Fruit fly (Drosophila melanogaster) whole organism, adult: ENCODE data around the gene CG3984.

Experiments
- CG11617 ChIP-seq: fragments of 200-800 bp; sonication (Bioruptor generic); optimal IDR thresholded peaks from 2 replicates; lab custom pipeline; 2017; ENCODE audit warnings: mild to moderate bottlenecking, missing biosample characterization, missing genetic modification reagents, missing genetic modification characterization
- CG12768 ChIP-seq: fragments of 200-800 bp; sonication (Bioruptor generic); optimal IDR thresholded peaks from 2 replicates; lab custom pipeline; 2017; ENCODE audit warnings: missing biosample characterization, missing genetic modification characterization, mild to moderate bottlenecking, moderate library complexity, missing genetic modification reagents
- CG14711 ChIP-seq: fragments of 200-800 bp; sonication (Bioruptor generic); optimal IDR thresholded peaks from 2 replicates; lab custom pipeline; 2018; ENCODE audit warnings: missing biosample characterization, mild to moderate bottlenecking, missing genetic modification characterization, moderate library complexity
- CG1620 ChIP-seq: fragments of 200-800 bp; sonication (Bioruptor generic); optimal IDR thresholded peaks from 2 replicates; lab custom pipeline; 2016; ENCODE audit warnings: missing biosample characterization, missing genetic modification characterization
- CG33017 ChIP-seq: fragments of 200-800 bp; sonication (Bioruptor generic); optimal IDR thresholded peaks from 2 replicates; lab custom pipeline; 2018; ENCODE audit warnings: missing biosample characterization, mild to moderate bottlenecking, missing genetic modification characterization, moderate library complexity
- CG5204 ChIP-seq: fragments of 200-800 bp; sonication (Bioruptor generic); optimal IDR thresholded peaks from 2 replicates; lab custom pipeline; 2016; ENCODE audit warnings: missing biosample characterization, missing genetic modification characterization
- CG7045 ChIP-seq: fragments of 200-800 bp; sonication (Bioruptor generic); optimal IDR thresholded peaks from 2 replicates; lab custom pipeline; 2017; ENCODE audit warnings: missing biosample characterization, mild to moderate bottlenecking, missing genetic modification characterization
- CG7101 ChIP-seq: fragments of 200-800 bp; sonication (Bioruptor generic); optimal IDR thresholded peaks from 2 replicates; lab custom pipeline; 2018; ENCODE audit warnings: missing biosample characterization, mild to moderate bottlenecking, missing genetic modification characterization, moderate library complexity
- Clk ChIP-seq: fragments of 200-800 bp; sonication (Bioruptor generic); optimal IDR thresholded peaks from 2 replicates; lab custom pipeline; 2017; ENCODE audit warnings: missing biosample characterization, missing genetic modification characterization
- Crg-1 ChIP-seq: fragments of 200-800 bp; sonication (Bioruptor generic); optimal IDR thresholded peaks from 2 replicates; lab custom pipeline; 2016; ENCODE audit warnings: missing biosample characterization, missing genetic modification characterization
- Hr96 ChIP-seq: fragments of 200-800 bp; sonication (Bioruptor generic); optimal IDR thresholded peaks from 2 replicates; lab custom pipeline; 2016; ENCODE audit warnings: missing biosample characterization, missing genetic modification characterization
- Mnt ChIP-seq: fragments of 200-800 bp; sonication (Bioruptor generic); optimal IDR thresholded peaks from 2 replicates; lab custom pipeline; 2016; ENCODE audit warnings: missing biosample characterization, mild to moderate bottlenecking, missing genetic modification characterization
- bab1 ChIP-seq: fragments of 200-800 bp; sonication (Bioruptor generic); optimal IDR thresholded peaks from 3 replicates; lab custom pipeline; 2019; ENCODE audit warnings: missing biosample characterization, mild to moderate bottlenecking, missing genetic modification characterization, moderate library complexity
- cic ChIP-seq: fragments of 200-800 bp; sonication (Bioruptor generic); optimal IDR thresholded peaks from 2 replicates; lab custom pipeline; 2017; ENCODE audit warnings: missing biosample characterization, mild to moderate bottlenecking, missing genetic modification characterization, moderate library complexity
- cnc ChIP-seq, 2 experiments: fragments of >200 bp; optimal IDR thresholded peaks; 2 replicates each; lab custom pipeline; 2017
- kay ChIP-seq: fragments of 200-800 bp; sonication (Bioruptor generic); peaks from one replicate; lab custom pipeline; 2016; ENCODE audit warnings: missing biosample characterization, missing genetic modification characterization, borderline replicate concordance
- ovo ChIP-seq: fragments of 200-800 bp; sonication (Bioruptor generic); optimal IDR thresholded peaks from 2 replicates; lab custom pipeline; 2016; ENCODE audit warnings: missing biosample characterization, missing genetic modification characterization
- pad ChIP-seq: fragments of 200-800 bp; sonication (Bioruptor generic); optimal IDR thresholded peaks from 3 replicates; lab custom pipeline; 2017; ENCODE audit warnings: missing biosample characterization, missing genetic modification characterization, mild to moderate bottlenecking, moderate library complexity, missing genetic modification reagents
- tj ChIP-seq: fragments of 200-800 bp; sonication (Bioruptor generic); optimal IDR thresholded peaks from 3 replicates; lab custom pipeline; 2017; ENCODE audit warnings: missing biosample characterization, mild to moderate bottlenecking, missing genetic modification characterization, moderate library complexity
- toe ChIP-seq: fragments of 200-800 bp; sonication (Bioruptor generic); optimal IDR thresholded peaks from 2 replicates; lab custom pipeline; 2016; ENCODE audit warnings: missing biosample characterization, missing genetic modification characterization

CG3984 gene

DNA sequence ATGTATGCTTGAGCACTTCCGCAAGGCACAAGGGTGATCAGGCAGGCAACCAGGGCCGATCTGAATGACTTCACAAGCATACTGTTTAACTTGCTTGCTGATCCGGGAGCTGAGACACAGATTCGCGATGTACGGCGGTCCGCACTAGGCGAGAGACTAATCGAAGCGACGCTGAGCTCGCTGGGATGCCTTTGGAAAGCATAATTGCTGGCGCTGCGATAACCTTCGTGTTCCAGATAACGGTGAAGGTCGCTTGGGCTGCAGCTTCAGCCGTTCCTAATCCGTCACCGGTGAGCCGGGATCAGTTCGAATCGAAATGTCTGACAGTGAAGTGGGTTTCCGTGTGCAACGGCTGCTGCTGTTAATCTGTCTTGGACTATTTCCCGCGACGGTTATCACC, at the start of gene CG3984, which contains the start of gene CG6912:
Gene CG3984, plus strand, starts transcription at position 303 of the 400 bp plus-strand sequence.
Gene CG6912, minus strand, starts transcription at position 159 of the 400 bp plus-strand sequence.
- TF ChIP-seq bab1 (GFP tag; lab: Kevin White, UChicago): no peak
- peak; percentile 33 for TF ChIP-seq tj

DNA sequence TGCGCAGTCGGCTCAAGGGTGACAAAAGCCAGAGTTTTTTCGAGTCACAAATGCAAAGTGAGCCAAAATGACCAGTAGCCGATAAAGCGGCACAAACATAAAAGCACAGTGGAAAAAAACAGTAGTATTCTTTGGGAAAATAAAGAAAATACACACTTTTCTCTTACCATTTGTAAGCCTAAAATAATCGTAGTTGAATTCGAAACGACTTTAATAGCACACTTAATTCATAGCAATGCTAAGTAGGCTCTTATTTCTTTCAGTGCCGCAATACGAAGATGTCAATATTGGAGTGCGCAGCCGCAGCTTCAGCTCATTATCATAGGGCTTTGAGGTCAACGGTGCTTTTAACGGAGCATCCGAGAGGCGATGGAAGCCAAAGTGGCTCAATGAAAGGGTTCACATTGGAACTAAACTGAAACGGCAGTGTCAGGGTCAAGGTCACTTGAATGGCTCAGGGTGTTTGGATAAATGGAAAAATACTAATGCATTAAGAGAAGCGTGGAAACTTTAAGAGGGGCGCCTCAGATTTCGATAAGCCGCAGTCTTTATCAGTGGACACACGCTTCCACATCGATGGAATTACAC, 49.2 kb upstream of the CG3984 start:
- TF ChIP-seq CG33017 (tag; lab: Kevin White, UChicago) (no peak), CG7045 (GFP tag; lab: Kevin White, UChicago) (no peak), cic (GFP tag; lab: Kevin White, UChicago) (no peak), bab1 (GFP tag; lab: Kevin White, UChicago) (no peak), CG7101 (tag; lab: Kevin White, UChicago) (no peak), CG5204 (GFP tag; lab: Kevin White, UChicago) (no peak), CG12768 (GFP tag; lab: Kevin White, UChicago) (no peak)

- TF ChIP-seq Hr96 (no peak), pad (no peak), tj (peak; percentile 82), CG7101 (tag; lab: Kevin White, UChicago) (no peak), CG33017 (tag; lab: Kevin White, UChicago) (no peak), cic (GFP tag; lab: Kevin White, UChicago) (no peak), toe (GFP tag; lab: Kevin White, UChicago) (no peak), CG7045 (GFP tag; lab: Kevin White, UChicago) (no peak)
Observed at dm6 chr3R:15088258-15088657, 48.7 kb upstream of the CG3984 start.

dm6 chr3R:15089250-15089921, 47.6 kb upstream of the CG3984 start:
- TF ChIP-seq Mnt (GFP tag; lab: Kevin White, UChicago) (no peak), CG7101 (tag; lab: Kevin White, UChicago) (no peak), CG11617 (no peak), CG12768 (GFP tag; lab: Kevin White, UChicago) (no peak), ovo (no peak), tj (no peak), Clk (GFP tag; lab: Kevin White, UChicago) (no peak), Crg-1 (no peak), cnc (optimal IDR thresholded peaks at IDR 0.05; lab: Kevin White, UChicago) (no peak), CG33017 (tag; lab: Kevin White, UChicago) (no peak), Hr96 (no peak), cic (GFP tag; lab: Kevin White, UChicago) (no peak), CG7045 (GFP tag; lab: Kevin White, UChicago) (no peak), CG14711 (tag; lab: Kevin White, UChicago) (no peak), CG5204 (GFP tag; lab: Kevin White, UChicago) (no peak), toe (GFP tag; lab: Kevin White, UChicago) (no peak), kay (GFP tag; lab: Kevin White, UChicago) (no peak), CG1620 (GFP tag; lab: Kevin White, UChicago) (no peak), pad (no peak)

DNA sequence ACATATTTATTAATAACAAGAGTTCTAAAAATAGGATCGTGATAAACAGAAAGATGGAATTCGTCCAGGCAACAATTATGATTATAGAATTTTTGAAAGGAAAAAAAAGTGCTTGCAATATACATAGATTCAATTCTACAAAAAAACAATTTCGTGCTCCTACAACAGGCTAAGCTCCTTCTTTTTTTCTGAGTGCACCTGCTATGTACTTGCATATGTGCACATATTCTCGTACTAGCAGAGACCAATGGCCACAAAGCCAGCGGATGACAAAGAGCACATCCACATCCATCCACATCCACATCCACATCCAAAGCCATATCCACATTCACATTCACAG, 47.1 kb upstream of the CG3984 start:
- no peak for TF ChIP-seq Crg-1
- no peak for TF ChIP-seq ovo
- TF ChIP-seq cic (GFP tag; lab: Kevin White, UChicago): no peak
- TF ChIP-seq CG7045 (GFP tag; lab: Kevin White, UChicago): no peak
- no peak for TF ChIP-seq toe (GFP tag; lab: Kevin White, UChicago)
- no peak for TF ChIP-seq CG5204 (GFP tag; lab: Kevin White, UChicago)
- TF ChIP-seq Hr96: no peak
- TF ChIP-seq CG7101 (tag; lab: Kevin White, UChicago): no peak
- TF ChIP-seq cnc (optimal IDR thresholded peaks at IDR 0.05; lab: Kevin White, UChicago): no peak
- TF ChIP-seq CG12768 (GFP tag; lab: Kevin White, UChicago): no peak
- TF ChIP-seq CG33017 (tag; lab: Kevin White, UChicago): no peak
- no peak for TF ChIP-seq CG1620 (GFP tag; lab: Kevin White, UChicago)
- TF ChIP-seq bab1 (GFP tag; lab: Kevin White, UChicago): no peak
- TF ChIP-seq Mnt (GFP tag; lab: Kevin White, UChicago): no peak
- TF ChIP-seq pad: no peak
- no peak for TF ChIP-seq Clk (GFP tag; lab: Kevin White, UChicago)
- no peak for TF ChIP-seq CG14711 (tag; lab: Kevin White, UChicago)
- TF ChIP-seq tj: no peak
- no peak for TF ChIP-seq kay (GFP tag; lab: Kevin White, UChicago)
- TF ChIP-seq CG11617: no peak

dm6 chr3R:15091680-15092343, 45.1 kb upstream of the CG3984 start:
- TF ChIP-seq Crg-1 (no peak), CG5204 (GFP tag; lab: Kevin White, UChicago) (no peak), tj (no peak), pad (no peak), bab1 (GFP tag; lab: Kevin White, UChicago) (no peak), cnc (optimal IDR thresholded peaks at IDR 0.05; lab: Kevin White, UChicago) (no peak), CG14711 (tag; lab: Kevin White, UChicago) (no peak), CG7101 (tag; lab: Kevin White, UChicago) (no peak), CG1620 (GFP tag; lab: Kevin White, UChicago) (no peak), CG12768 (GFP tag; lab: Kevin White, UChicago) (no peak), CG7045 (GFP tag; lab: Kevin White, UChicago) (no peak), Mnt (GFP tag; lab: Kevin White, UChicago) (no peak), toe (GFP tag; lab: Kevin White, UChicago) (no peak)
